Worm (Caenorhabditis elegans): ENCODE data around the gene nlp-71.

- TF ChIP-seq unc-62 (GFP tag; optimal IDR thresholded peaks at IDR 0.05) = no peak
- TF ChIP-seq fos-1 (tag; optimal IDR thresholded peaks at IDR 0.05) = no peak
- TF ChIP-seq egl-13 (tag; optimal IDR thresholded peaks at IDR 0.05) = no peak
- TF ChIP-seq lin-13 (GFP tag; optimal IDR thresholded peaks at IDR 0.05) = no peak
- no peak for TF ChIP-seq nhr-237 (tag; optimal IDR thresholded peaks at IDR 0.05)
These were observed 10.0 kb downstream of the nlp-71 start for ce11 chrIV:6403399-6403798.

All from whole organism, L1 larva.